Worm (Caenorhabditis elegans) whole organism, L4 larva: ENCODE results near the gene C27D6.1.

Experiments used
- T26A8.4 ChIP-seq: fragments of 200-800 bp; sonication (Bioruptor generic); IDR thresholded peaks from 2 replicates; pipeline ENCODE4 v1.3.6; 2022; ENCODE audit warnings: missing genetic modification characterization, missing compliant biosample characterization
- Y75B8A.6 ChIP-seq: fragments of 200-800 bp; sonication (Bioruptor generic); IDR thresholded peaks from 2 replicates; pipeline ENCODE4 v1.3.6; 2022; ENCODE audit warnings: missing genetic modification reagents, missing genetic modification characterization, missing compliant biosample characterization
- aha-1 ChIP-seq: fragments of 150-350 bp; peaks from one replicate; lab custom pipeline; 2014; ENCODE audit warnings: missing biosample characterization, missing genetic modification characterization
- cey-2 ChIP-seq: sonication (generic microtip); optimal IDR thresholded peaks from 3 replicates; lab custom pipeline; 2017; ENCODE audit warnings: missing genetic modification characterization, mild to moderate bottlenecking, missing compliant biosample characterization, antibody characterized with exemption, borderline replicate concordance; ENCODE audit not compliant: insufficient read depth
- daf-12 ChIP-seq: fragments of 150-350 bp; optimal IDR thresholded peaks from 2 replicates; lab custom pipeline; 2014; ENCODE audit warnings: missing biosample characterization, missing genetic modification reagents, missing genetic modification characterization
- daf-16 ChIP-seq, 3 experiments: sonication (generic microtip); optimal IDR thresholded peaks; 2 replicates each; lab custom pipeline; 2016 to 2017; ENCODE audit warnings: missing genetic modification characterization in 3 of 3, missing genetic modification reagents in 3 of 3, mild to moderate bottlenecking in 2 of 3, missing compliant biosample characterization in 2 of 3, missing biosample characterization in 1 of 3, moderate library complexity in 1 of 3
- dmd-6 ChIP-seq: fragments of 200-800 bp; sonication (Bioruptor generic); IDR thresholded peaks from 2 replicates; pipeline ENCODE4 v1.3.6; 2022; ENCODE audit warnings: missing genetic modification reagents, missing genetic modification characterization, missing compliant biosample characterization
- dve-1 ChIP-seq: sonication (generic microtip); optimal IDR thresholded peaks from 2 replicates; lab custom pipeline; 2017; ENCODE audit warnings: antibody characterized with exemption, mild to moderate bottlenecking, missing genetic modification characterization, missing compliant biosample characterization; ENCODE audit not compliant: insufficient read depth
- egl-27 ChIP-seq: sonication (generic microtip); optimal IDR thresholded peaks from 3 replicates; lab custom pipeline; 2017; ENCODE audit warnings: missing biosample characterization, missing genetic modification reagents, missing genetic modification characterization
- egl-43 ChIP-seq: fragments of 200-800 bp; sonication (Bioruptor generic); IDR thresholded peaks from 2 replicates; pipeline ENCODE4 v1.3.6; 2022; ENCODE audit warnings: missing genetic modification reagents, missing genetic modification characterization, missing compliant biosample characterization
- hlh-30 ChIP-seq: sonication (generic microtip); optimal IDR thresholded peaks from 2 replicates; lab custom pipeline; 2017; ENCODE audit warnings: antibody characterized with exemption, mild to moderate bottlenecking, missing genetic modification characterization, missing compliant biosample characterization; ENCODE audit not compliant: insufficient read depth
- jun-1 ChIP-seq: fragments of 150-350 bp; optimal IDR thresholded peaks from 2 replicates; lab custom pipeline; 2014; ENCODE audit warnings: missing biosample characterization, missing genetic modification reagents, missing genetic modification characterization
- lin-1 ChIP-seq: fragments of 200-800 bp; sonication (Bioruptor generic); IDR thresholded peaks from 2 replicates; pipeline ENCODE4 v1.3.6; 2022; ENCODE audit warnings: missing genetic modification reagents, missing genetic modification characterization, missing compliant biosample characterization
- lin-15B ChIP-seq: fragments of 150-350 bp; sonication (generic microtip); optimal IDR thresholded peaks from 3 replicates; lab custom pipeline; 2014; ENCODE audit warnings: missing biosample characterization, missing genetic modification characterization
- lin-38 ChIP-seq: fragments of 200-800 bp; sonication (Bioruptor generic); IDR thresholded peaks from 2 replicates; pipeline ENCODE4 v1.3.6; 2022; ENCODE audit warnings: missing genetic modification reagents, missing genetic modification characterization, missing compliant biosample characterization
- lin-39 ChIP-seq: fragments of 150-350 bp; optimal IDR thresholded peaks from 2 replicates; lab custom pipeline; 2014; ENCODE audit warnings: missing biosample characterization, missing genetic modification reagents, missing genetic modification characterization
- lsy-2 ChIP-seq, 2 experiments: fragments of 150-350 bp in 1 of 2; sonication (generic microtip) in 1 of 2; optimal IDR thresholded peaks; 2 replicates each; lab custom pipeline; 2014 to 2017; ENCODE audit warnings: missing biosample characterization in 2 of 2, missing genetic modification characterization in 2 of 2
- madf-5 ChIP-seq, 2 experiments: fragments of 200-800 bp; sonication (Bioruptor generic); IDR thresholded peaks; 2 replicates each; pipeline ENCODE4 v1.3.6; 2022; ENCODE audit warnings: missing compliant biosample characterization in 2 of 2, missing genetic modification characterization in 2 of 2
- mdl-1 ChIP-seq, 2 experiments: fragments of 150-350 bp in 1 of 2; sonication (generic microtip) in 1 of 2; optimal IDR thresholded peaks; 2 replicates each; lab custom pipeline; 2014 to 2017; ENCODE audit warnings: missing biosample characterization in 2 of 2, missing genetic modification characterization in 2 of 2
- mxl-2 ChIP-seq: fragments of 200-800 bp; sonication (Bioruptor generic); conservative IDR thresholded peaks from 2 replicates; pipeline ENCODE4 v1.3.6; 2022; ENCODE audit warnings: missing genetic modification reagents, missing genetic modification characterization, missing compliant biosample characterization
- mxl-3 ChIP-seq: fragments of 200-800 bp; sonication (Bioruptor generic); optimal IDR thresholded peaks from 2 replicates; lab custom pipeline; 2018; ENCODE audit warnings: mild to moderate bottlenecking, missing genetic modification characterization, missing compliant biosample characterization
- nhr-28 ChIP-seq: fragments of 150-350 bp; optimal IDR thresholded peaks from 2 replicates; lab custom pipeline; 2014; ENCODE audit warnings: missing biosample characterization, missing genetic modification characterization
- nhr-42 ChIP-seq: fragments of 200-800 bp; sonication (Bioruptor generic); IDR thresholded peaks from 2 replicates; pipeline ENCODE4 v1.3.6; 2022; ENCODE audit warnings: missing genetic modification characterization, missing compliant biosample characterization
- nhr-48 ChIP-seq: sonication (generic microtip); optimal IDR thresholded peaks from 2 replicates; lab custom pipeline; 2016; ENCODE audit warnings: mild to moderate bottlenecking, missing genetic modification characterization, missing compliant biosample characterization
- nhr-77 ChIP-seq: fragments of 150-350 bp; optimal IDR thresholded peaks from 2 replicates; lab custom pipeline; 2014; ENCODE audit warnings: missing biosample characterization, missing genetic modification characterization
- pqm-1 ChIP-seq: sonication (generic microtip); optimal IDR thresholded peaks from 2 replicates; lab custom pipeline; 2017; ENCODE audit warnings: missing biosample characterization, missing genetic modification characterization
- spr-3 ChIP-seq: fragments of 200-800 bp; sonication (Bioruptor generic); optimal IDR thresholded peaks from 2 replicates; lab custom pipeline; 2018; ENCODE audit warnings: mild to moderate bottlenecking, missing genetic modification characterization, missing compliant biosample characterization
- tag-97 ChIP-seq: fragments of 200-800 bp; sonication (Bioruptor generic); IDR thresholded peaks from 2 replicates; pipeline ENCODE4 v1.3.6; 2022; ENCODE audit warnings: missing genetic modification characterization, missing compliant biosample characterization
- unc-62 ChIP-seq, 3 experiments: fragments of 150-350 bp in 1 of 3; sonication (generic microtip); optimal IDR thresholded peaks in 2 of 3; peaks in 1 of 3; 1 replicate in 1 of 3; 2 replicates in 2 of 3; lab custom pipeline; 2014 to 2017; ENCODE audit warnings: missing biosample characterization in 3 of 3, missing genetic modification characterization in 3 of 3, missing genetic modification reagents in 3 of 3, missing genotype in 1 of 3

Gene C27D6.1

ce11 chrII:5172451-5172850 lies at the start of gene C27D6.1:
Gene C27D6.1 (plus strand): TSS chrII:5172751.
- TF ChIP-seq lin-39 (tag; lab: Kevin White, UChicago): no peak
- no peak for TF ChIP-seq madf-5 (GFP tag; IDR thresholded peaks at IDR 0.05; lab: Robert Waterston, UW)
- TF ChIP-seq lin-38: no peak
- TF ChIP-seq nhr-77: no peak
- TF ChIP-seq egl-27: no peak
- peak in 1 of 2 experiments; percentile 74 for TF ChIP-seq unc-62 (GFP tag; optimal IDR thresholded peaks at IDR 0.05 in 1 of 2; lab: Kevin White, UChicago)
- no peak for TF ChIP-seq unc-62 (tag; optimal IDR thresholded peaks at IDR 0.05; lab: Kevin White, UChicago)
- peak; percentile 5 for TF ChIP-seq aha-1 (tag; lab: Kevin White, UChicago)
- TF ChIP-seq lin-15B (tag; lab: Kevin White, UChicago): no peak

- TF ChIP-seq unc-62 (GFP tag; optimal IDR thresholded peaks at IDR 0.05 in 1 of 2; lab: Kevin White, UChicago) (peak in 1 of 2 experiments; percentile 22), unc-62 (tag; optimal IDR thresholded peaks at IDR 0.05; lab: Kevin White, UChicago) (no peak), hlh-30 (tag; lab: Kevin White, UChicago) (no peak)
These were observed 42.5 kb upstream of the C27D6.1 start, which contains the start of gene lgc-56 for ce11 chrII:5130081-5130480. Gene lgc-56 (plus strand): TSS chrII:5130381.

ce11 chrII:5131800-5132199 lies 40.8 kb upstream of the C27D6.1 start:
- no peak for TF ChIP-seq Y75B8A.6 (GFP tag; lab: Robert Waterston, UW)
- TF ChIP-seq nhr-42 (GFP tag; lab: Robert Waterston, UW): no peak
- peak in 1 of 2 experiments; percentile 90 for TF ChIP-seq unc-62 (GFP tag; optimal IDR thresholded peaks at IDR 0.05 in 1 of 2; lab: Kevin White, UChicago)
- TF ChIP-seq unc-62 (tag; optimal IDR thresholded peaks at IDR 0.05; lab: Kevin White, UChicago): no peak
- TF ChIP-seq mxl-2: no peak
- TF ChIP-seq lsy-2 (tag; optimal IDR thresholded peaks at IDR 0.05; lab: Kevin White, UChicago): no peak
- no peak for TF ChIP-seq cey-2

- TF ChIP-seq tag-97 (GFP tag; lab: Robert Waterston, UW) (no peak), aha-1 (tag; lab: Kevin White, UChicago) (peak; percentile 59)
These were observed 36.2 kb upstream of the C27D6.1 start, which contains the start of gene F58A6.2 for ce11 chrII:5136296-5136767. Gene F58A6.2 (plus strand): TSS chrII:5136717.

ce11 chrII:5141945-5142514 lies 30.5 kb upstream of the C27D6.1 start, which contains the start of gene nas-29:
Gene nas-29 (minus strand): TSS chrII:5142036.
- TF ChIP-seq lin-1 (GFP tag; lab: Robert Waterston, UW): 0 out of 2 replicates have a peak, but pooled peaks have one; percentile 28
- peak; percentile 42 for TF ChIP-seq nhr-48
- TF ChIP-seq daf-16 (GFP tag; optimal IDR thresholded peaks at IDR 0.05; lab: Kevin White, UChicago): no peak
- peak; percentile 82 for TF ChIP-seq daf-16 (tag; optimal IDR thresholded peaks at IDR 0.05; lab: Kevin White, UChicago)
- TF ChIP-seq nhr-77: peak; percentile 76
- TF ChIP-seq mdl-1 (tag; optimal IDR thresholded peaks at IDR 0.05; lab: Kevin White, UChicago): peak in 1 of 2 experiments; percentile 89
- TF ChIP-seq jun-1: no peak
- TF ChIP-seq dmd-6: peak; percentile 64; the same call in 1 of the 2 replicates
- no peak for TF ChIP-seq Y75B8A.6 (GFP tag; lab: Robert Waterston, UW)
- peak; percentile 49 for TF ChIP-seq hlh-30 (tag; lab: Kevin White, UChicago)
- TF ChIP-seq daf-12 (tag; lab: Kevin White, UChicago): no peak
- TF ChIP-seq mxl-3 (GFP tag; lab: Kevin White, UChicago): peak; percentile 93
- TF ChIP-seq dve-1 (tag; lab: Kevin White, UChicago): peak; percentile 86
- TF ChIP-seq nhr-28: peak; percentile 97
- no peak for TF ChIP-seq spr-3 (GFP tag; lab: Kevin White, UChicago)
- TF ChIP-seq aha-1 (tag; lab: Kevin White, UChicago): peak; percentile 95
- no peak for TF ChIP-seq T26A8.4
- peak; percentile 81 for TF ChIP-seq pqm-1 (tag; lab: Kevin White, UChicago)
- no peak for TF ChIP-seq egl-43 (GFP tag; lab: Robert Waterston, UW)
